Fruit fly (Drosophila melanogaster) whole organism, embryonic: Measurements from ENCODE around the gene RpS29.

Experiments
- ATbp ChIP-seq: fragments of 200-800 bp; sonication (Bioruptor generic); optimal IDR thresholded peaks from 2 replicates; lab custom pipeline; 2017; ENCODE audit warnings: missing biosample characterization, mild to moderate bottlenecking, missing genetic modification characterization, missing genetic modification reagents
- CG10147 ChIP-seq: fragments of 200-800 bp; sonication (Bioruptor generic); optimal IDR thresholded peaks from 2 replicates; lab custom pipeline; 2019; ENCODE audit warnings: missing biosample characterization, mild to moderate bottlenecking, missing genetic modification characterization, moderate library complexity
- CG10565 ChIP-seq: fragments of 200-800 bp; sonication (Bioruptor generic); optimal IDR thresholded peaks from 3 replicates; lab custom pipeline; 2016; ENCODE audit warnings: missing biosample characterization, mild to moderate bottlenecking, missing genetic modification characterization
- CG11247 ChIP-seq: fragments of 200-800 bp; sonication (Bioruptor generic); IDR thresholded peaks from 2 replicates; pipeline ENCODE4 v1.3.6; 2022; ENCODE audit warnings: missing biosample characterization, missing genetic modification characterization
- CG11398 ChIP-seq: fragments of 200-800 bp; sonication (Bioruptor generic); optimal IDR thresholded peaks from 2 replicates; lab custom pipeline; 2016; ENCODE audit warnings: missing biosample characterization, missing genetic modification characterization
- CG1233 ChIP-seq: fragments of 200-800 bp; sonication (Bioruptor generic); optimal IDR thresholded peaks from 4 replicates; lab custom pipeline; 2018; ENCODE audit warnings: missing biosample characterization, mild to moderate bottlenecking, missing genetic modification characterization
- CG12659 ChIP-seq: fragments of 200-800 bp; sonication (Bioruptor generic); optimal IDR thresholded peaks from 3 replicates; lab custom pipeline; 2017; ENCODE audit warnings: mild to moderate bottlenecking, missing biosample characterization, missing genetic modification reagents, missing genetic modification characterization
- CG15011 ChIP-seq: fragments of 200-800 bp; sonication (Bioruptor generic); optimal IDR thresholded peaks from 3 replicates; lab custom pipeline; 2018; ENCODE audit warnings: missing biosample characterization, mild to moderate bottlenecking, missing genetic modification characterization
- CG15479 ChIP-seq: fragments of 200-800 bp; sonication (Bioruptor generic); optimal IDR thresholded peaks from 3 replicates; lab custom pipeline; 2019; ENCODE audit warnings: missing biosample characterization, mild to moderate bottlenecking, missing genetic modification characterization, moderate library complexity
- CG15514 ChIP-seq: fragments of 200-800 bp; sonication (Bioruptor generic); optimal IDR thresholded peaks from 3 replicates; lab custom pipeline; 2017; ENCODE audit warnings: missing biosample characterization, missing genetic modification characterization, mild to moderate bottlenecking, moderate library complexity, missing genetic modification reagents
- CG1647 ChIP-seq: fragments of 200-800 bp; sonication (Bioruptor generic); optimal IDR thresholded peaks from 3 replicates; lab custom pipeline; 2016; ENCODE audit warnings: missing biosample characterization, missing genetic modification characterization
- CG16815 ChIP-seq: fragments of 200-800 bp; sonication (Bioruptor generic); optimal IDR thresholded peaks from 3 replicates; lab custom pipeline; 2017; ENCODE audit warnings: missing biosample characterization, mild to moderate bottlenecking, missing genetic modification characterization
- CG16863 ChIP-seq: fragments of 200-800 bp; sonication (Bioruptor generic); optimal IDR thresholded peaks from 3 replicates; lab custom pipeline; 2016; ENCODE audit warnings: missing biosample characterization, missing genetic modification characterization
- CG2116 ChIP-seq: fragments of 200-800 bp; sonication (Bioruptor generic); optimal IDR thresholded peaks from 3 replicates; lab custom pipeline; 2018; ENCODE audit warnings: missing biosample characterization, mild to moderate bottlenecking, missing genetic modification characterization
- CG3065 ChIP-seq: fragments of 200-800 bp; sonication (Bioruptor generic); optimal IDR thresholded peaks from 2 replicates; lab custom pipeline; 2016; ENCODE audit warnings: missing biosample characterization, missing genetic modification characterization
- CG3838 ChIP-seq: fragments of 200-800 bp; sonication (Bioruptor generic); optimal IDR thresholded peaks from 3 replicates; lab custom pipeline; 2016; ENCODE audit warnings: missing biosample characterization, missing genetic modification characterization
- CG3847 ChIP-seq: fragments of 200-800 bp; sonication (Bioruptor generic); IDR thresholded peaks from 2 replicates; pipeline ENCODE4 v1.3.6; 2022; ENCODE audit warnings: missing biosample characterization, missing genetic modification characterization
- CG5180 ChIP-seq: fragments of 200-800 bp; sonication (Bioruptor generic); optimal IDR thresholded peaks from 3 replicates; lab custom pipeline; 2017; ENCODE audit warnings: missing biosample characterization, missing genetic modification characterization, mild to moderate bottlenecking, moderate library complexity, missing genetic modification reagents
- CG6854 ChIP-seq: fragments of 200-800 bp; sonication (Bioruptor generic); optimal IDR thresholded peaks from 3 replicates; lab custom pipeline; 2017; ENCODE audit warnings: missing biosample characterization, mild to moderate bottlenecking, missing genetic modification characterization
- CG7556 ChIP-seq: fragments of 200-800 bp; sonication (Bioruptor generic); optimal IDR thresholded peaks from 2 replicates; lab custom pipeline; 2017; ENCODE audit warnings: missing biosample characterization, mild to moderate bottlenecking, missing genetic modification characterization
- CG7745 ChIP-seq: fragments of 200-800 bp; sonication (Bioruptor generic); optimal IDR thresholded peaks from 2 replicates; lab custom pipeline; 2018; ENCODE audit warnings: missing biosample characterization, mild to moderate bottlenecking, missing genetic modification characterization, moderate library complexity
- CG8281 ChIP-seq: fragments of 200-800 bp; sonication (Bioruptor generic); optimal IDR thresholded peaks from 2 replicates; lab custom pipeline; 2018; ENCODE audit warnings: missing biosample characterization, mild to moderate bottlenecking, missing genetic modification characterization, moderate library complexity
- CG9727 ChIP-seq: fragments of 200-800 bp; sonication (Bioruptor generic); optimal IDR thresholded peaks from 3 replicates; lab custom pipeline; 2017; ENCODE audit warnings: missing biosample characterization, mild to moderate bottlenecking, missing genetic modification characterization
- Gug ChIP-seq: fragments of 200-800 bp; sonication (Bioruptor generic); IDR thresholded peaks from 4 replicates; pipeline ENCODE4 v1.3.6; 2022; ENCODE audit warnings: missing biosample characterization, missing genetic modification characterization
- HLH4C ChIP-seq: fragments of 200-800 bp; sonication (Bioruptor generic); IDR thresholded peaks from 3 replicates; pipeline ENCODE4 v1.3.6; 2022; ENCODE audit warnings: missing biosample characterization, missing genetic modification characterization; ENCODE audit not compliant: partially characterized antibody
- Mes4 ChIP-seq: fragments of 200-800 bp; sonication (Bioruptor generic); optimal IDR thresholded peaks from 2 replicates; lab custom pipeline; 2016; ENCODE audit warnings: missing biosample characterization, missing genetic modification characterization
- Ptx1 ChIP-seq: fragments of 200-800 bp; sonication (Bioruptor generic); IDR thresholded peaks from 2 replicates; pipeline ENCODE4 v1.3.6; 2022; ENCODE audit warnings: missing biosample characterization, missing genetic modification characterization
- Six4 ChIP-seq: fragments of 200-800 bp; sonication (Bioruptor generic); optimal IDR thresholded peaks from 2 replicates; lab custom pipeline; 2016; ENCODE audit warnings: missing biosample characterization, missing genetic modification characterization
- Sry-β ChIP-seq: fragments of 200-800 bp; sonication (Bioruptor generic); optimal IDR thresholded peaks from 2 replicates; lab custom pipeline; 2018; ENCODE audit warnings: missing biosample characterization, mild to moderate bottlenecking, missing genetic modification characterization, moderate library complexity
- Xbp1 ChIP-seq: fragments of 200-800 bp; sonication (Bioruptor generic); optimal IDR thresholded peaks from 3 replicates; lab custom pipeline; 2016; ENCODE audit warnings: missing biosample characterization, mild to moderate bottlenecking, missing genetic modification characterization
- chn ChIP-seq: fragments of 200-800 bp; sonication (Bioruptor generic); optimal IDR thresholded peaks from 2 replicates; lab custom pipeline; 2016; ENCODE audit warnings: missing biosample characterization, missing genetic modification characterization
- ci ChIP-seq: fragments of 200-800 bp; sonication (Bioruptor generic); IDR thresholded peaks from 3 replicates; pipeline ENCODE4 v1.3.6; 2022; ENCODE audit warnings: missing biosample characterization, missing genetic modification characterization
- crc ChIP-seq: fragments of 200-800 bp; sonication (Bioruptor generic); optimal IDR thresholded peaks from 2 replicates; lab custom pipeline; 2016; ENCODE audit warnings: missing biosample characterization, missing genetic modification characterization
- disco-r ChIP-seq: fragments of 200-800 bp; sonication (Bioruptor generic); optimal IDR thresholded peaks from 2 replicates; lab custom pipeline; 2016; ENCODE audit warnings: missing biosample characterization, missing genetic modification characterization
- dpn ChIP-seq, 2 experiments: fragments of 200-800 bp; sonication (Bioruptor generic); optimal IDR thresholded peaks; 3 replicates each; lab custom pipeline; 2016; ENCODE audit warnings: missing biosample characterization in 2 of 2, missing genetic modification characterization in 2 of 2
- hb ChIP-seq: fragments of 200-800 bp; sonication (Bioruptor generic); IDR thresholded peaks from 3 replicates; pipeline ENCODE4 v1.3.6; 2022; ENCODE audit warnings: missing biosample characterization, missing genetic modification characterization; ENCODE audit not compliant: partially characterized antibody
- hkb ChIP-seq, 2 experiments: fragments of 200-800 bp in 1 of 2; fragments of >200 bp in 1 of 2; sonication (Bioruptor generic) in 1 of 2; IDR thresholded peaks in 1 of 2; optimal IDR thresholded peaks in 1 of 2; 2 replicates each; pipeline versions ENCODE4 v1.3.6 to Lab custom; 2017 to 2022; ENCODE audit warnings: missing biosample characterization in 1 of 2, missing genetic modification characterization in 1 of 2
- insv ChIP-seq, 2 experiments: fragments of 200-800 bp; sonication (Bioruptor generic); optimal IDR thresholded peaks; 3 replicates each; lab custom pipeline; 2016 to 2018; ENCODE audit warnings: missing biosample characterization in 2 of 2, missing genetic modification characterization in 2 of 2
- ken ChIP-seq: fragments of 200-800 bp; sonication (Bioruptor generic); IDR thresholded peaks from 3 replicates; pipeline ENCODE4 v1.3.6; 2022; ENCODE audit warnings: missing biosample characterization, missing genetic modification characterization
- onecut ChIP-seq: fragments of 200-800 bp; sonication (Bioruptor generic); IDR thresholded peaks from 2 replicates; pipeline ENCODE4 v1.3.6; 2022; ENCODE audit warnings: missing biosample characterization, missing genetic modification characterization
- phol ChIP-seq: fragments of 200-800 bp; sonication (Bioruptor generic); optimal IDR thresholded peaks from 3 replicates; lab custom pipeline; 2018; ENCODE audit warnings: missing biosample characterization, mild to moderate bottlenecking, missing genetic modification characterization, moderate library complexity
- psq ChIP-seq: fragments of 200-800 bp; sonication (Bioruptor generic); optimal IDR thresholded peaks from 2 replicates; lab custom pipeline; 2017; ENCODE audit warnings: missing biosample characterization, missing genetic modification characterization
- repo ChIP-seq: fragments of 200-800 bp; sonication (Bioruptor generic); optimal IDR thresholded peaks from 2 replicates; lab custom pipeline; 2016; ENCODE audit warnings: missing biosample characterization, missing genetic modification characterization
- trh ChIP-seq: fragments of 200-800 bp; sonication (Bioruptor generic); optimal IDR thresholded peaks from 2 replicates; lab custom pipeline; 2016; ENCODE audit warnings: missing biosample characterization, missing genetic modification characterization
- vnd ChIP-seq: fragments of 200-800 bp; sonication (Bioruptor generic); IDR thresholded peaks from 3 replicates; pipeline ENCODE4 v1.3.6; 2022; ENCODE audit warnings: missing biosample characterization, missing genetic modification characterization; ENCODE audit not compliant: partially characterized antibody
- zen ChIP-seq: fragments of 200-800 bp; sonication (Bioruptor generic); optimal IDR thresholded peaks from 3 replicates; lab custom pipeline; 2018; ENCODE audit warnings: missing biosample characterization, mild to moderate bottlenecking, missing genetic modification characterization, moderate library complexity
- zen2 ChIP-seq: fragments of 200-800 bp; sonication (Bioruptor generic); IDR thresholded peaks from 3 replicates; pipeline ENCODE4 v1.3.6; 2022; ENCODE audit warnings: missing biosample characterization, missing genetic modification characterization; ENCODE audit not compliant: partially characterized antibody
- zf30C ChIP-seq: fragments of 200-800 bp; sonication (Bioruptor generic); optimal IDR thresholded peaks from 3 replicates; lab custom pipeline; 2018; ENCODE audit warnings: missing biosample characterization, mild to moderate bottlenecking, missing genetic modification characterization

The RpS29 gene

DNA sequence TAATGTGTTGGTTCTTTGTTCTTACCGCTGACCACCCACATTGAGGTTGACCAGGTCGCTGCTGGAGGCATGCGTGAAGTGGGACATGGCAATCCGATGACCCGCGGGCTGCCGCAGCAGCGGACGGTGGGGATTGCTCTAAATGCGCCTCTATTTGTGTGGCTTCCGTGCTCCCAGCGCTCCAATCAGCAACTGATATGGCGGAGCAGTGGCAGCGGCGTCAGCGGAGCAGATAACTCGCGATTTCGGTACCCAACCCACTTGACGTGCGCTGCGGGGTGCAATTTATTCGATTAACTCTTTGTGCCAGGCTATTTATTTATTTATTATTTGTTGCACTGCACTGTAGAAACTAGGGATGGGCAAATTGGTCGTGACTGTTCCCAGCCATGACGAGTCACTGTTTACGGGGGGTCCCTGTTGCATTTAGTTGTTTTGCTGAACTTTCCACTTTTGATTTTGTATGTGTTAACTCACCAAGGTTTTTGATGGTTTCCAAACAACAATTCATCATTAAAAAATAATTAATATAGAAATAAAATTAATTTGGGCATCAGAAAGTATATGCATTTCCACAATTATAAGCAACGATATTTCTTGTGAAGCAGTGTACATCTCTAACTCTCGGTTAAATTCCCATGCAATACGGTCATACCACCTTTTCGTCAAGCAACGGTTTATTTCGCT is 22.9 kb downstream of the RpS29 start, which contains the start of the genes CG9467 and CG8526 (continued):
- TF ChIP-seq CG3847: peak; percentile 77
- peak; percentile 61 for TF ChIP-seq CG15514 (GFP tag; lab: Kevin White, UChicago)
- peak; percentile 80 for TF ChIP-seq Xbp1 (GFP tag; lab: Kevin White, UChicago)
- peak; percentile 35 for TF ChIP-seq Six4 (GFP tag; lab: Kevin White, UChicago)
- TF ChIP-seq Ptx1 (GFP tag; lab: Robert Waterston, UW): peak; percentile 67; the same call in 1 of the 2 replicates
- TF ChIP-seq Gug (GFP tag; lab: Robert Waterston, UW): peak; percentile 57; the same call in 3 of the 4 replicates
- peak; percentile 75 for TF ChIP-seq CG12659 (GFP tag; lab: Kevin White, UChicago)
- TF ChIP-seq CG15011 (GFP tag; lab: Kevin White, UChicago): no peak
- TF ChIP-seq hkb (optimal IDR thresholded peaks at IDR 0.05; lab: Kevin White, UChicago): no peak
- TF ChIP-seq hkb (GFP tag; IDR thresholded peaks at IDR 0.05; lab: Robert Waterston, UW): no peak
- peak; percentile 35 for TF ChIP-seq CG7556 (GFP tag; lab: Kevin White, UChicago)
- TF ChIP-seq CG15479: no peak
- no peak for TF ChIP-seq CG16863 (GFP tag; lab: Kevin White, UChicago)
- TF ChIP-seq onecut (GFP tag; lab: Robert Waterston, UW): no peak
- no peak for TF ChIP-seq disco-r
- no peak for TF ChIP-seq CG6854 (GFP tag; lab: Kevin White, UChicago)
- peak; percentile 44 for TF ChIP-seq chn
- 0 out of 2 replicates have a peak, but pooled peaks have one; percentile 29 for TF ChIP-seq CG11247
- TF ChIP-seq CG7745 (tag; lab: Kevin White, UChicago): no peak
- TF ChIP-seq CG3065: peak; percentile 37
- TF ChIP-seq Mes4 (GFP tag; lab: Kevin White, UChicago): no peak
- TF ChIP-seq HLH4C (GFP tag; lab: Robert Waterston, UW): peak; percentile 71
- TF ChIP-seq CG10147 (GFP tag; lab: Kevin White, UChicago): peak; percentile 78
- peak; percentile 70; the same call in 1 of the 3 replicates for TF ChIP-seq hb
- no peak for TF ChIP-seq CG8281
- TF ChIP-seq ken (GFP tag; lab: Robert Waterston, UW): peak; percentile 35; the same call in 1 of the 3 replicates
- peak; percentile 44 for TF ChIP-seq Sry-β (GFP tag; lab: Kevin White, UChicago)
- TF ChIP-seq phol (tag; lab: Kevin White, UChicago): peak; percentile 83
- peak in 1 of 2 experiments; percentile 37 for TF ChIP-seq insv (GFP tag; optimal IDR thresholded peaks at IDR 0.05; lab: Kevin White, UChicago)
- no peak for TF ChIP-seq CG11398 (GFP tag; lab: Kevin White, UChicago)
- peak; percentile 38 for TF ChIP-seq zen (tag; lab: Kevin White, UChicago)
- TF ChIP-seq vnd (GFP tag; lab: Robert Waterston, UW): peak; percentile 73
- TF ChIP-seq ATbp (GFP tag; lab: Kevin White, UChicago): no peak
- peak; percentile 52 to 71 for TF ChIP-seq dpn (GFP tag; optimal IDR thresholded peaks at IDR 0.05; lab: Kevin White, UChicago)
- TF ChIP-seq psq: no peak
- peak; percentile 29 for TF ChIP-seq trh (GFP tag; lab: Kevin White, UChicago)
- no peak for TF ChIP-seq zf30C (GFP tag; lab: Kevin White, UChicago)
- TF ChIP-seq crc (GFP tag; lab: Kevin White, UChicago): no peak
- TF ChIP-seq CG5180 (GFP tag; lab: Kevin White, UChicago): no peak
- no peak for TF ChIP-seq repo (GFP tag; lab: Kevin White, UChicago)
- TF ChIP-seq CG16815: peak; percentile 60
- TF ChIP-seq ci (GFP tag; lab: Robert Waterston, UW): peak; percentile 35; the same call in 1 of the 3 replicates
- TF ChIP-seq CG2116: peak; percentile 77
- TF ChIP-seq CG3838 (GFP tag; lab: Kevin White, UChicago): no peak
- no peak for TF ChIP-seq CG10565 (GFP tag; lab: Kevin White, UChicago)
- no peak; the same call in 2 of the 3 replicates for TF ChIP-seq zen2
- peak; percentile 23 for TF ChIP-seq CG1647
- TF ChIP-seq CG9727 (GFP tag; lab: Kevin White, UChicago): peak; percentile 69
- peak; percentile 23 for TF ChIP-seq CG1233
